Worm (Caenorhabditis elegans): ENCODE results near the gene gem-1.

Gene gem-1

ce11 chrX:13396550-13397023 is 19.8 kb upstream of the gem-1 start, which contains the start of gene F02C12.3 (continued):
- TF ChIP-seq ceh-82 (tag; optimal IDR thresholded peaks at IDR 0.05) (peak; percentile 27), sma-3 (GFP tag; optimal IDR thresholded peaks at IDR 0.05) (peak; percentile 89), F13H6.1 (tag; optimal IDR thresholded peaks at IDR 0.05) (peak; percentile 89), dmd-4 (tag; optimal IDR thresholded peaks at IDR 0.05) (no peak), egl-27 (tag; optimal IDR thresholded peaks at IDR 0.05) (peak; percentile 75), Y55F3AM.14 (GFP tag; optimal IDR thresholded peaks at IDR 0.05) (no peak), crh-2 (tag; optimal IDR thresholded peaks at IDR 0.05) (peak; percentile 88), skn-1 (tag; optimal IDR thresholded peaks at IDR 0.05) (no peak), aly-2 (tag; optimal IDR thresholded peaks at IDR 0.05) (no peak), nhr-11 (tag; optimal IDR thresholded peaks at IDR 0.05) (no peak), nhr-237 (tag; optimal IDR thresholded peaks at IDR 0.05) (peak; percentile 10), C34F6.9 (tag; optimal IDR thresholded peaks at IDR 0.05) (peak; percentile 85), nhr-12 (tag; optimal IDR thresholded peaks at IDR 0.05) (peak; percentile 33), sma-9 (GFP tag; optimal IDR thresholded peaks at IDR 0.05) (peak; percentile 96), sma-9 (tag; optimal IDR thresholded peaks at IDR 0.05) (no peak), lin-11 (tag; optimal IDR thresholded peaks at IDR 0.05) (peak; percentile 82), ama-1 (optimal IDR thresholded peaks at IDR 0.05) (no peak), nhr-129 (tag; optimal IDR thresholded peaks at IDR 0.05) (peak; percentile 63), snpc-4 (tag; optimal IDR thresholded peaks at IDR 0.05) (peak; percentile 38)

ce11 chrX:13394971-13395370 is 18.2 kb upstream of the gem-1 start, which contains the start of gene irld-2:
Gene irld-2, minus strand, starts transcription at chrX:13395071.
- TF ChIP-seq ceh-82 (tag; optimal IDR thresholded peaks at IDR 0.05) (no peak), C34F6.9 (tag; optimal IDR thresholded peaks at IDR 0.05) (no peak), lin-11 (tag; optimal IDR thresholded peaks at IDR 0.05) (no peak), ZK546.5 (tag; optimal IDR thresholded peaks at IDR 0.05) (no peak), peb-1 (tag; optimal IDR thresholded peaks at IDR 0.05) (no peak), nhr-21 (tag; optimal IDR thresholded peaks at IDR 0.05) (no peak), nhr-10 (tag; optimal IDR thresholded peaks at IDR 0.05) (no peak), crh-2 (tag; optimal IDR thresholded peaks at IDR 0.05) (no peak), zag-1 (tag; optimal IDR thresholded peaks at IDR 0.05) (no peak), alr-1 (tag; optimal IDR thresholded peaks at IDR 0.05) (no peak), dmd-4 (tag; optimal IDR thresholded peaks at IDR 0.05) (no peak), ceh-16 (tag; optimal IDR thresholded peaks at IDR 0.05) (no peak), lin-13 (GFP tag; optimal IDR thresholded peaks at IDR 0.05) (no peak), nhr-237 (tag; optimal IDR thresholded peaks at IDR 0.05) (no peak), mdl-1 (tag; optimal IDR thresholded peaks at IDR 0.05) (no peak), elt-3 (tag; optimal IDR thresholded peaks at IDR 0.05) (no peak), skn-1 (tag; optimal IDR thresholded peaks at IDR 0.05) (no peak), ama-1 (optimal IDR thresholded peaks at IDR 0.05) (no peak), mbf-1 (tag; optimal IDR thresholded peaks at IDR 0.05) (no peak)

- TF ChIP-seq gmeb-1 (tag; optimal IDR thresholded peaks at IDR 0.05) (no peak), C34F6.9 (tag; optimal IDR thresholded peaks at IDR 0.05) (no peak), ztf-4 (tag; optimal IDR thresholded peaks at IDR 0.05) (no peak), mab-5 (tag; optimal IDR thresholded peaks at IDR 0.05) (no peak), nhr-129 (tag; optimal IDR thresholded peaks at IDR 0.05) (peak; percentile 16), nhr-23 (tag; optimal IDR thresholded peaks at IDR 0.05) (no peak), nhr-11 (tag; optimal IDR thresholded peaks at IDR 0.05) (no peak), nhr-25 (tag; optimal IDR thresholded peaks at IDR 0.05) (peak; percentile 70), unc-62 (GFP tag; optimal IDR thresholded peaks at IDR 0.05) (no peak), crh-2 (tag; optimal IDR thresholded peaks at IDR 0.05) (no peak), ama-1 (optimal IDR thresholded peaks at IDR 0.05) (no peak), ZK546.5 (tag; optimal IDR thresholded peaks at IDR 0.05) (no peak), alr-1 (tag; optimal IDR thresholded peaks at IDR 0.05) (no peak), ztf-1 (GFP tag; conservative IDR thresholded peaks at IDR 0.05) (no peak), snpc-4 (tag; optimal IDR thresholded peaks at IDR 0.05) (no peak), blmp-1 (tag; optimal IDR thresholded peaks at IDR 0.05; ENCODE audit: insufficient read depth) (peak; percentile 20), sma-3 (GFP tag; optimal IDR thresholded peaks at IDR 0.05) (peak; percentile 4), lin-13 (GFP tag; optimal IDR thresholded peaks at IDR 0.05) (no peak), F13H6.1 (tag; optimal IDR thresholded peaks at IDR 0.05) (no peak), nhr-10 (tag; optimal IDR thresholded peaks at IDR 0.05) (no peak), skn-1 (tag; optimal IDR thresholded peaks at IDR 0.05) (no peak), nhr-237 (tag; optimal IDR thresholded peaks at IDR 0.05) (no peak), ceh-82 (tag; optimal IDR thresholded peaks at IDR 0.05) (no peak), unc-55 (GFP tag; optimal IDR thresholded peaks at IDR 0.05) (no peak), dmd-4 (tag; optimal IDR thresholded peaks at IDR 0.05) (no peak), nhr-12 (tag; optimal IDR thresholded peaks at IDR 0.05) (no peak), lin-11 (tag; optimal IDR thresholded peaks at IDR 0.05) (no peak), nhr-21 (tag; optimal IDR thresholded peaks at IDR 0.05) (no peak), fos-1 (tag; optimal IDR thresholded peaks at IDR 0.05) (no peak), elt-1 (tag; optimal IDR thresholded peaks at IDR 0.05) (peak; percentile 9), Y55F3AM.14 (GFP tag; optimal IDR thresholded peaks at IDR 0.05) (no peak), sem-4 (tag; optimal IDR thresholded peaks at IDR 0.05) (peak; percentile 13), egl-27 (tag; optimal IDR thresholded peaks at IDR 0.05) (no peak), peb-1 (tag; optimal IDR thresholded peaks at IDR 0.05) (no peak), ceh-16 (tag; optimal IDR thresholded peaks at IDR 0.05) (peak; percentile 77), nhr-6 (tag; optimal IDR thresholded peaks at IDR 0.05) (no peak), ztf-11 (tag; optimal IDR thresholded peaks at IDR 0.05) (no peak), lsy-2 (tag; optimal IDR thresholded peaks at IDR 0.05) (no peak), lin-39 (tag; optimal IDR thresholded peaks at IDR 0.05) (no peak), sma-9 (GFP tag; optimal IDR thresholded peaks at IDR 0.05) (no peak), sma-9 (tag; optimal IDR thresholded peaks at IDR 0.05) (no peak)
These were observed 12.0 kb upstream of the gem-1 start for ce11 chrX:13388829-13389228.

Measured in whole organism, L2 larva.